Worm (Caenorhabditis elegans) whole organism, L2 larva: ENCODE measurements around the gene enu-3.2.

Experiments used
- lsy-2 ChIP-seq, 2 experiments: fragments of 150-350 bp in 1 of 2; sonication (generic microtip) in 1 of 2; optimal IDR thresholded peaks; 2 replicates each; lab custom pipeline; 2014 to 2017; ENCODE audit warnings: missing biosample characterization in 2 of 2, missing genetic modification characterization in 2 of 2
- nhr-12 ChIP-seq: fragments of 150-350 bp; optimal IDR thresholded peaks from 2 replicates; lab custom pipeline; 2014; ENCODE audit warnings: missing biosample characterization, missing genetic modification characterization
- nhr-237 ChIP-seq: fragments of 150-350 bp; optimal IDR thresholded peaks from 2 replicates; lab custom pipeline; 2014; ENCODE audit warnings: missing biosample characterization, missing genetic modification characterization

DNA sequence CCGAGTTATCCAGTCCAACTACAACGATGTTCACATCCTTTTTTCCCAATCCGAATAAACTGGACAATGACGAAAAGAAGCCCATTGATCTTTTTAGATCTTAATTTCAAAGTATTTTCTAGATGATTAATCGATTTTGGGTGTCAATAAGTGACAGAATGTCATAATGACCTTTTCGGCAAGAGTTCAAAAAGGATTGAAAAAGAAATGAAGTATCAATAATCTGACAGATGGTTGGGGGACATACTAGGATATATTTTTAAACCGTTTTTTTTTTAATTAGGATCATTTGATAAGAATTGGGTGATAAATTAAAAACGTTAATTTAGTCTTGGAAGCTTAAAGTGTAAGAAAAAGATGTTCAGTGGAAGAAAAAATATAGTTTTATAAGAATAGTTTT is 29.7 kb upstream of the enu-3.2 start, which contains the start of gene arl-6:
- TF ChIP-seq nhr-12 (tag; lab: Kevin White, UChicago) (no peak), lsy-2 (tag; optimal IDR thresholded peaks at IDR 0.05; lab: Kevin White, UChicago) (no peak), nhr-237 (no peak)
